Fruit fly (Drosophila melanogaster) whole organism, wandering third instar larva: ENCODE results near the gene CG43841.

ENCODE experiments used
- Myc ChIP-seq: fragments of >200 bp; optimal IDR thresholded peaks from 2 replicates; lab custom pipeline; 2017
- N ChIP-seq: fragments of >200 bp; optimal IDR thresholded peaks from 2 replicates; lab custom pipeline; 2018; ENCODE audit warnings: missing biosample characterization, missing external identifiers, missing genetic modification characterization
- Sp1 ChIP-seq: fragments of 200-800 bp; sonication (Bioruptor generic); optimal IDR thresholded peaks from 3 replicates; lab custom pipeline; 2019; ENCODE audit warnings: missing biosample characterization, mild to moderate bottlenecking, missing genetic modification characterization, moderate library complexity
- br ChIP-seq: fragments of 200-800 bp; sonication (Bioruptor generic); optimal IDR thresholded peaks from 2 replicates; lab custom pipeline; 2016; ENCODE audit warnings: missing biosample characterization, missing genetic modification characterization
- dmrt93B ChIP-seq: fragments of 200-800 bp; sonication (Bioruptor generic); optimal IDR thresholded peaks from 2 replicates; lab custom pipeline; 2018; ENCODE audit warnings: missing biosample characterization, mild to moderate bottlenecking, missing genetic modification characterization
- ey ChIP-seq: fragments of 200-800 bp; sonication (Bioruptor generic); optimal IDR thresholded peaks from 2 replicates; lab custom pipeline; 2016; ENCODE audit warnings: missing biosample characterization, missing genetic modification characterization
- fru ChIP-seq: fragments of 200-800 bp; sonication (Bioruptor generic); optimal IDR thresholded peaks from 3 replicates; lab custom pipeline; 2016; ENCODE audit warnings: missing biosample characterization, mild to moderate bottlenecking, missing genetic modification characterization
- h ChIP-seq: fragments of 200-800 bp; sonication (Bioruptor generic); optimal IDR thresholded peaks from 3 replicates; lab custom pipeline; 2016; ENCODE audit warnings: missing biosample characterization, mild to moderate bottlenecking, missing genetic modification characterization
- psq ChIP-seq: fragments of 200-800 bp; sonication (Bioruptor generic); optimal IDR thresholded peaks from 3 replicates; lab custom pipeline; 2017; ENCODE audit warnings: missing biosample characterization, mild to moderate bottlenecking, missing genetic modification characterization, moderate library complexity
- sv ChIP-seq: fragments of 200-800 bp; sonication (Bioruptor generic); optimal IDR thresholded peaks from 3 replicates; lab custom pipeline; 2016; ENCODE audit warnings: missing biosample characterization, missing genetic modification characterization
- usp ChIP-seq: fragments of >200 bp; optimal IDR thresholded peaks from 2 replicates; lab custom pipeline; 2017; ENCODE audit warnings: missing biosample characterization, missing genetic modification characterization

- TF ChIP-seq usp: no peak
- no peak for TF ChIP-seq h (GFP tag; lab: Kevin White, UChicago)
- TF ChIP-seq Sp1 (GFP tag; lab: Kevin White, UChicago): no peak
- no peak for TF ChIP-seq N (GFP tag; lab: Kevin White, UChicago)
- TF ChIP-seq psq (GFP tag; lab: Kevin White, UChicago): no peak
- no peak for TF ChIP-seq dmrt93B (GFP tag; lab: Kevin White, UChicago)
- TF ChIP-seq fru (GFP tag; lab: Kevin White, UChicago): no peak
- no peak for TF ChIP-seq br
- TF ChIP-seq Myc (lab: Kevin White, UChicago): no peak
- TF ChIP-seq sv: no peak
- no peak for TF ChIP-seq ey (GFP tag; lab: Kevin White, UChicago)
Measured at dm6 chrX:18402564-18402963, 36.9 kb upstream of the CG43841 start.
